Fruit fly (Drosophila melanogaster): ENCODE measurements around the gene CG42749.

DNA sequence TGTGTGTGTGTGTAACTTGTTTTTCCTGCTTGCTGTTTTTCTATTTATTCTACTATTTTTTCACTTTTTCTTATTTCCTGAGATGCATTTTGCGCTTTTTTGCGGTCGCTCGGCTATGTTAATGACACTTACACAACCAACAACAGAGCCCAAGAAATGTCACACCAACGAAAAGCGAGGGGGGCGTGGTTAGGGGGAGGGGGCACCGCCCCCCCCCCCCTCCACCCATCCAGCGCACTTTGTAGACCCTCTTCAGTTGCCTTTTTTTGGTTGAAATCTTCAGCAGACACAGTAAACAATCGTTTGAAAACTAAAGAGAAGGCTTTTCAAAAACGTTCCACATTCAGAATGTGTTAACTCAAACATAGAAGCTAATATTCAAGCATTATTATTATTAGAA lies 2.7 kb upstream of the CG42749 start:
- no peak for TF ChIP-seq ttk (optimal IDR thresholded peaks at IDR 0.05)
- TF ChIP-seq Myc (optimal IDR thresholded peaks at IDR 0.05) = no peak
- TF ChIP-seq psq (optimal IDR thresholded peaks at IDR 0.05) = no peak
- no peak for TF ChIP-seq Sin3A (optimal IDR thresholded peaks at IDR 0.05)
- TF ChIP-seq h (optimal IDR thresholded peaks at IDR 0.05) = no peak

All from Kc167 (cell line).